Fruit fly (Drosophila melanogaster): ENCODE results near the gene CG13972.

CG13972 gene

DNA sequence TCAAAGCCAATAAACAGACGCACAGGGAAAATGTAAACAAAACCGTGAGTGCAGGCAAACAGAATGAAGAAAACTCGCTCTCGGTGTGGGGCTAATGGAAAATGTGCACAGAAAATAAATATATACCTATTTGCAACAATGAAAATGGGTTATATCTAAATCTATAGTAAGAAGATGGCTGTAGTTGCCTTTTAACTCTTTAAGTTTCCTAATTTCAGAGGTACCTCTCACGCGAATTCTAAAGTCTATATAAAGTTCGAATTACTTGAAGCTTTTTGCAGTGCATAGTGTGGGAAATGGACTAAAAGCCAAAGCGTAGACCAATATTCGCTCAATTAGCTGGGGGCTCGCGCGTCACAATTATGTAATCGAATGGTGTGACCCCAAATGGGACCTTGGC lies 37.9 kb upstream of the CG13972 start (continued):
- peak; percentile 79 for TF ChIP-seq nau (GFP tag; optimal IDR thresholded peaks at IDR 0.05)
- TF ChIP-seq CG11085 (GFP tag; IDR thresholded peaks at IDR 0.05), result peak; percentile 43
- TF ChIP-seq insv (GFP tag; optimal IDR thresholded peaks at IDR 0.05), result no peak
- TF ChIP-seq caup (GFP tag; optimal IDR thresholded peaks at IDR 0.05; ENCODE audit: severe bottlenecking), result peak; percentile 58
- no peak for TF ChIP-seq zfh2 (GFP tag; optimal IDR thresholded peaks at IDR 0.05)
- TF ChIP-seq CG6813 (GFP tag; optimal IDR thresholded peaks at IDR 0.05), result peak; percentile 73
- TF ChIP-seq MTF-1 (GFP tag; optimal IDR thresholded peaks at IDR 0.05; ENCODE audit: borderline replicate concordance), result peak; percentile 74
- no peak for TF ChIP-seq abd-A (tag; optimal IDR thresholded peaks at IDR 0.05)
- no peak for TF ChIP-seq pzg (GFP tag; optimal IDR thresholded peaks at IDR 0.05)
- no peak for TF ChIP-seq B-H2 (GFP tag; optimal IDR thresholded peaks at IDR 0.05)
- 0 out of 4 replicates have a peak, but pooled peaks have one; percentile 59 for TF ChIP-seq chinmo (GFP tag; IDR thresholded peaks at IDR 0.05; ENCODE audit: partially characterized antibody)
- TF ChIP-seq bsh (GFP tag; optimal IDR thresholded peaks at IDR 0.05), result peak; percentile 69 to 90
- no peak for TF ChIP-seq pfk (GFP tag; optimal IDR thresholded peaks at IDR 0.05)
- TF ChIP-seq CG32772 (GFP tag; IDR thresholded peaks at IDR 0.05), result peak; percentile 83

DNA sequence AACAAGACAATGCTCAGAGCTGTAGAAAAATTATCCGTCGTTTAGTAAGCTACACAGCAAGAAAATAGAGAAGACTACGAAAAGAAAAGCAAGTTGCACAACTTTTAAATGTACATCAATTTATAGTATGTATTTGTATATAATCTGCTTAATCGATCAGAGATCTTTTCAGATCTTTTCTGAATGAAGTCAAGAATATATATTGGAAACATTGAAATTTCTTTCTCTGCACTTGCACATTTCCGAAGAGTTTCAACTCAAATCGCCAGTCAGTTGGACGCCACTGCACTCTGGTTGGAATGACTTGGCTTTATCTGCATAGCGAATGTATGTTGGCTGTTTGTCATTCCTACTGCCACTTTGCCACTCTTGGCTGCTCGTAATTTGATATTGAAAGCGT lies 36.9 kb upstream of the CG13972 start:
- TF ChIP-seq Ada2b (GFP tag; IDR thresholded peaks at IDR 0.05) (peak; percentile 32; the same call in 1 of the 2 replicates), CG30431 (GFP tag; optimal IDR thresholded peaks at IDR 0.05) (no peak), Fer2 (tag; optimal IDR thresholded peaks at IDR 0.05) (no peak), CG7556 (GFP tag; optimal IDR thresholded peaks at IDR 0.05) (peak; percentile 16), CG18599 (GFP tag; optimal IDR thresholded peaks at IDR 0.05) (peak; percentile 52), Blimp-1 (GFP tag; optimal IDR thresholded peaks at IDR 0.05) (peak; percentile 67), CG17328 (GFP tag; IDR thresholded peaks at IDR 0.05) (peak; percentile 79), lola (GFP tag; optimal IDR thresholded peaks at IDR 0.05) (peak in 1 of 3 experiments; percentile 34), Poxn (GFP tag; IDR thresholded peaks at IDR 0.05) (no peak), CG2202 (tag; optimal IDR thresholded peaks at IDR 0.05) (no peak), CG4404 (GFP tag; IDR thresholded peaks at IDR 0.05) (peak; percentile 45; the same call in 1 of the 2 replicates), CG1529 (GFP tag; optimal IDR thresholded peaks at IDR 0.05) (peak; percentile 25), phol (tag; optimal IDR thresholded peaks at IDR 0.05) (peak; percentile 66), seq (GFP tag; IDR thresholded peaks at IDR 0.05) (0 out of 2 replicates have a peak, but pooled peaks have one; percentile 12), pzg (GFP tag; optimal IDR thresholded peaks at IDR 0.05) (no peak), CG10431 (GFP tag; optimal IDR thresholded peaks at IDR 0.05) (no peak), CG42726 (GFP tag; IDR thresholded peaks at IDR 0.05; ENCODE audit: partially characterized antibody) (no peak), Atf3 (GFP tag; optimal IDR thresholded peaks at IDR 0.05) (no peak), lbe (GFP tag; optimal IDR thresholded peaks at IDR 0.05) (peak; percentile 60), Oli (tag; optimal IDR thresholded peaks at IDR 0.05) (peak; percentile 50), B-H1 (GFP tag; IDR thresholded peaks at IDR 0.05) (peak; percentile 32; the same call in 2 of the 3 replicates), CG31441 (GFP tag; IDR thresholded peaks at IDR 0.05) (no peak; the same call in 1 of the 2 replicates), CG11560 (tag; IDR thresholded peaks at IDR 0.05) (no peak), CG30020 (tag; optimal IDR thresholded peaks at IDR 0.05) (no peak), Hr3 (GFP tag; optimal IDR thresholded peaks at IDR 0.05) (peak; percentile 24), so (GFP tag; IDR thresholded peaks at IDR 0.05) (peak; percentile 63; the same call in 1 of the 3 replicates), kni (GFP tag; optimal IDR thresholded peaks at IDR 0.05) (no peak), ci (GFP tag; IDR thresholded peaks at IDR 0.05) (peak; percentile 82), CG12071 (GFP tag; optimal IDR thresholded peaks at IDR 0.05) (no peak), CG8924 (tag; optimal IDR thresholded peaks at IDR 0.05) (peak; percentile 53), Ptx1 (GFP tag; IDR thresholded peaks at IDR 0.05) (peak; percentile 62), sqz (GFP tag; optimal IDR thresholded peaks at IDR 0.05) (no peak), CG12659 (GFP tag; optimal IDR thresholded peaks at IDR 0.05) (peak; percentile 1), sc (optimal IDR thresholded peaks at IDR 0.05) (no peak), sc (GFP tag; optimal IDR thresholded peaks at IDR 0.05) (peak; percentile 7), CG14014 (GFP tag; IDR thresholded peaks at IDR 0.05) (no peak)
